Worm (Caenorhabditis elegans) whole organism, L3 larva: Measurements from ENCODE around the gene C16C8.9.
"Not testable (repeated sequence)": the region's sequence is repeated elsewhere in the genome, so short reads cannot be mapped to it uniquely, and the experiment has no call there.

Source experiments
- ZK546.5 ChIP-seq: sonication (generic microtip); optimal IDR thresholded peaks from 2 replicates; lab custom pipeline; 2017; ENCODE audit warnings: missing biosample characterization, missing genetic modification characterization
- aly-2 ChIP-seq: fragments of 150-350 bp; optimal IDR thresholded peaks from 2 replicates; lab custom pipeline; 2014; ENCODE audit warnings: missing biosample characterization, missing genetic modification characterization
- ama-1 ChIP-seq: fragments of 150-350 bp; optimal IDR thresholded peaks from 2 replicates; lab custom pipeline; 2018
- ceh-16 ChIP-seq: sonication (generic microtip); optimal IDR thresholded peaks from 2 replicates; lab custom pipeline; 2017; ENCODE audit warnings: missing biosample characterization, missing genetic modification characterization
- ceh-28 ChIP-seq: fragments of 150-350 bp; optimal IDR thresholded peaks from 2 replicates; lab custom pipeline; 2014; ENCODE audit warnings: missing biosample characterization, missing genetic modification reagents, missing genetic modification characterization
- ceh-82 ChIP-seq: fragments of 150-350 bp; optimal IDR thresholded peaks from 2 replicates; lab custom pipeline; 2014; ENCODE audit warnings: missing biosample characterization, missing genetic modification characterization
- ceh-9 ChIP-seq: sonication (generic microtip); optimal IDR thresholded peaks from 2 replicates; lab custom pipeline; 2018; ENCODE audit warnings: missing biosample characterization, missing genetic modification characterization
- daf-12 ChIP-seq: fragments of 150-350 bp; optimal IDR thresholded peaks from 2 replicates; lab custom pipeline; 2014; ENCODE audit warnings: missing biosample characterization, missing genetic modification reagents, missing genetic modification characterization
- egl-27 ChIP-seq: sonication (generic microtip); optimal IDR thresholded peaks from 4 replicates; lab custom pipeline; 2017; ENCODE audit warnings: missing biosample characterization, missing genetic modification reagents, missing genetic modification characterization
- elt-1 ChIP-seq: fragments of 150-350 bp; optimal IDR thresholded peaks from 2 replicates; lab custom pipeline; 2014; ENCODE audit warnings: missing biosample characterization, missing genetic modification characterization
- elt-2 ChIP-seq: sonication (generic microtip); optimal IDR thresholded peaks from 2 replicates; lab custom pipeline; 2016; ENCODE audit warnings: missing genetic modification reagents, mild to moderate bottlenecking, missing genetic modification characterization, missing compliant biosample characterization
- elt-3 ChIP-seq, 3 experiments: fragments of 150-350 bp in 1 of 3; sonication (generic microtip) in 2 of 3; optimal IDR thresholded peaks; 2 replicates in 2 of 3; 4 replicates in 1 of 3; lab custom pipeline; 2014 to 2017; ENCODE audit warnings: missing biosample characterization in 3 of 3, missing genetic modification characterization in 3 of 3
- fkh-10 ChIP-seq: sonication (generic microtip); optimal IDR thresholded peaks from 2 replicates; lab custom pipeline; 2017; ENCODE audit warnings: missing biosample characterization, missing genetic modification reagents, missing genetic modification characterization
- fos-1 ChIP-seq: fragments of 150-350 bp; optimal IDR thresholded peaks from 2 replicates; lab custom pipeline; 2014; ENCODE audit warnings: missing biosample characterization, missing genetic modification characterization
- lin-15B ChIP-seq: fragments of 150-350 bp; optimal IDR thresholded peaks from 2 replicates; lab custom pipeline; 2014; ENCODE audit warnings: missing biosample characterization, missing genetic modification characterization
- lsy-12 ChIP-seq: sonication (generic microtip); optimal IDR thresholded peaks from 2 replicates; lab custom pipeline; 2016; ENCODE audit warnings: mild to moderate bottlenecking, missing genetic modification characterization, missing compliant biosample characterization
- mdl-1 ChIP-seq: fragments of 150-350 bp; optimal IDR thresholded peaks from 2 replicates; lab custom pipeline; 2014; ENCODE audit warnings: missing biosample characterization, missing genetic modification characterization
- mml-1 ChIP-seq: fragments of 150-350 bp; sonication (generic microtip); optimal IDR thresholded peaks from 3 replicates; lab custom pipeline; 2014; ENCODE audit warnings: missing biosample characterization, missing genetic modification characterization
- nfya-1 ChIP-seq: sonication (generic microtip); optimal IDR thresholded peaks from 2 replicates; lab custom pipeline; 2017; ENCODE audit warnings: missing genetic modification characterization, mild to moderate bottlenecking, missing compliant biosample characterization, antibody characterized with exemption, moderate library complexity; ENCODE audit not compliant: insufficient read depth
- nhr-11 ChIP-seq: fragments of 150-350 bp; optimal IDR thresholded peaks from 2 replicates; lab custom pipeline; 2014; ENCODE audit warnings: missing biosample characterization, missing genetic modification characterization
- nhr-25 ChIP-seq: sonication (generic microtip); optimal IDR thresholded peaks from 2 replicates; lab custom pipeline; 2017; ENCODE audit warnings: missing biosample characterization, missing genetic modification characterization
- nhr-28 ChIP-seq: fragments of 150-350 bp; optimal IDR thresholded peaks from 2 replicates; lab custom pipeline; 2014; ENCODE audit warnings: missing biosample characterization, missing genetic modification characterization
- nhr-43 ChIP-seq: sonication (generic microtip); optimal IDR thresholded peaks from 2 replicates; lab custom pipeline; 2016; ENCODE audit warnings: mild to moderate bottlenecking, missing genetic modification characterization, missing compliant biosample characterization; ENCODE audit not compliant: poor library complexity, severe bottlenecking
- nhr-76 ChIP-seq: fragments of 150-350 bp; sonication (generic microtip); optimal IDR thresholded peaks from 5 replicates; lab custom pipeline; 2014; ENCODE audit warnings: missing biosample characterization, missing genetic modification characterization
- nhr-77 ChIP-seq: fragments of 150-350 bp; optimal IDR thresholded peaks from 2 replicates; lab custom pipeline; 2014; ENCODE audit warnings: missing biosample characterization, missing genetic modification characterization
- pqm-1 ChIP-seq: fragments of 150-350 bp; optimal IDR thresholded peaks from 2 replicates; lab custom pipeline; 2017; ENCODE audit warnings: missing biosample characterization, missing genetic modification characterization, inconsistent platforms
- sea-2 ChIP-seq: fragments of 150-350 bp; sonication (generic microtip); optimal IDR thresholded peaks from 4 replicates; lab custom pipeline; 2014; ENCODE audit warnings: missing biosample characterization, missing genetic modification reagents, missing genetic modification characterization
- skn-1 ChIP-seq: fragments of 150-350 bp; optimal IDR thresholded peaks from 2 replicates; lab custom pipeline; 2014; ENCODE audit warnings: missing biosample characterization, missing genetic modification characterization
- snpc-4 ChIP-seq: fragments of 150-350 bp; optimal IDR thresholded peaks from 2 replicates; lab custom pipeline; 2014; ENCODE audit warnings: missing biosample characterization, missing genetic modification characterization
- unc-39 ChIP-seq: sonication (generic microtip); optimal IDR thresholded peaks from 4 replicates; lab custom pipeline; 2017; ENCODE audit warnings: missing biosample characterization, missing genetic modification characterization
- unc-62 ChIP-seq: fragments of 150-350 bp; sonication (generic microtip); optimal IDR thresholded peaks from 4 replicates; lab custom pipeline; 2014; ENCODE audit warnings: missing biosample characterization, missing genetic modification reagents, missing genetic modification characterization
- ztf-11 ChIP-seq: fragments of 150-350 bp; optimal IDR thresholded peaks from 2 replicates; lab custom pipeline; 2014; ENCODE audit warnings: missing biosample characterization, missing genetic modification characterization

The C16C8.9 gene

ce11 chrII:3471603-3472002, 8.6 kb upstream of the C16C8.9 start, which contains the start of gene Y49F6B.13:
TSS of gene Y49F6B.13 (minus strand) at chrII:3471703.
- TF ChIP-seq skn-1 (tag; lab: Kevin White, UChicago): no peak
- TF ChIP-seq ceh-28 (tag; lab: Kevin White, UChicago): no peak
- TF ChIP-seq nhr-43 (tag; lab: Kevin White, UChicago): no peak
- TF ChIP-seq ceh-82 (tag; lab: Kevin White, UChicago): no peak
- TF ChIP-seq nhr-28 (tag; lab: Kevin White, UChicago): no peak
- TF ChIP-seq egl-27 (tag; lab: Kevin White, UChicago): no peak
- no peak for TF ChIP-seq ama-1 (lab: Kevin White, UChicago)
- TF ChIP-seq elt-3 (tag; optimal IDR thresholded peaks at IDR 0.05; lab: Kevin White, UChicago): no peak
- TF ChIP-seq elt-2 (tag; lab: Kevin White, UChicago): no peak

ce11 chrII:3470549-3470948, 7.6 kb upstream of the C16C8.9 start, which contains the start of gene Y49F6B.20:
TSS of gene Y49F6B.20 (minus strand) at chrII:3470649.
- TF ChIP-seq lsy-12 (tag; lab: Kevin White, UChicago) (no peak), fkh-10 (GFP tag; lab: Kevin White, UChicago) (no peak), ama-1 (lab: Kevin White, UChicago) (no peak), ztf-11 (no peak), unc-62 (GFP tag; lab: Kevin White, UChicago) (no peak), snpc-4 (tag; lab: Kevin White, UChicago) (no peak), ceh-16 (no peak), nhr-11 (tag; lab: Kevin White, UChicago) (no peak), fos-1 (tag; lab: Kevin White, UChicago) (no peak), nhr-43 (tag; lab: Kevin White, UChicago) (no peak), elt-2 (tag; lab: Kevin White, UChicago) (no peak), ZK546.5 (tag; lab: Kevin White, UChicago) (no peak), nhr-76 (tag; lab: Kevin White, UChicago) (no peak), nhr-77 (tag; lab: Kevin White, UChicago) (no peak)

DNA sequence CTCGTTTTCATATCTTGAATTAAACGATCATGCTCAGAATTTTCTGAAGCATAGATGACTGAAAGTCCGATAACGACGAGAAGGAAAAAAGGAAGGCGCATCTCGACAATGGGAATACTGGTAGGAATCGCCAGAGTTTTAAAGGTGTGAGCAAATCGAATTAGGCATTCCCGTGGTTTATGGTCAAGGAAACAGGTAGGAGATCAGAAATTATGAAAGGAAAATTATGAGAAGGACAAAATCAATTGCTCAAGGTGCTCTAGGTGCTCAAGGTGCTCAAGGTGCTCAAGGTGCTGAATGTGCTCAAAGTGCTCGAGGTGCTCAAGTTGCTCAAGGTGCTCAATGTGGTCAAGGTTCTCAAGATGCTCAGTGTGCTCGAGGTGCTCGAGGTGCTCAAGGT, 1.6 kb upstream of the C16C8.9 start, which contains the start of gene C16C8.10:
Gene C16C8.10, minus strand, starts transcription at position 101 of the 400 bp plus-strand sequence.
- not testable (repeated sequence) for TF ChIP-seq sea-2 (GFP tag; lab: Kevin White, UChicago); mml-1 (tag; lab: Kevin White, UChicago); lsy-12 (tag; lab: Kevin White, UChicago)
- TF ChIP-seq, all 47 proteins: peak for 0; not testable (repeated sequence) for 47

ce11 chrII:3461586-3461985, 1.4 kb downstream of the C16C8.9 start, which contains the start of gene C16C8.8:
TSS of gene C16C8.8 (minus strand) at chrII:3461686.
- TF ChIP-seq daf-12 (tag; lab: Kevin White, UChicago): no peak
- TF ChIP-seq sea-2 (GFP tag; lab: Kevin White, UChicago): no peak
- no peak for TF ChIP-seq nfya-1 (tag; lab: Kevin White, UChicago)
- no peak for TF ChIP-seq elt-1
- TF ChIP-seq mdl-1 (tag; lab: Kevin White, UChicago): no peak
- TF ChIP-seq ceh-28 (tag; lab: Kevin White, UChicago): no peak
- no peak for TF ChIP-seq lin-15B
- no peak for TF ChIP-seq ama-1 (lab: Kevin White, UChicago)
- TF ChIP-seq ceh-9 (tag; lab: Kevin White, UChicago): no peak
- no peak for TF ChIP-seq ztf-11
- no peak for TF ChIP-seq elt-3 (tag; optimal IDR thresholded peaks at IDR 0.05; lab: Kevin White, UChicago)
- no peak for TF ChIP-seq skn-1 (tag; lab: Kevin White, UChicago)
- TF ChIP-seq unc-39 (tag; lab: Kevin White, UChicago): no peak
- TF ChIP-seq, all 47 proteins: peak for 0

- TF ChIP-seq unc-62 (GFP tag; lab: Kevin White, UChicago): no peak
- no peak for TF ChIP-seq daf-12 (tag; lab: Kevin White, UChicago)
- TF ChIP-seq ceh-28 (tag; lab: Kevin White, UChicago): no peak
- TF ChIP-seq nhr-25 (tag; lab: Kevin White, UChicago): no peak
- no peak for TF ChIP-seq ceh-9 (tag; lab: Kevin White, UChicago)
- no peak for TF ChIP-seq aly-2
- no peak for TF ChIP-seq skn-1 (tag; lab: Kevin White, UChicago)
- TF ChIP-seq nfya-1 (tag; lab: Kevin White, UChicago): no peak
- no peak for TF ChIP-seq pqm-1 (tag; lab: Kevin White, UChicago)
- no peak for TF ChIP-seq nhr-77 (tag; lab: Kevin White, UChicago)
- no peak for TF ChIP-seq lin-15B
- no peak for TF ChIP-seq fkh-10 (GFP tag; lab: Kevin White, UChicago)
- no peak for TF ChIP-seq fos-1 (tag; lab: Kevin White, UChicago)
- TF ChIP-seq ama-1 (lab: Kevin White, UChicago): no peak
- no peak for TF ChIP-seq egl-27 (tag; lab: Kevin White, UChicago)
- TF ChIP-seq ceh-16: no peak
Observed at ce11 chrII:3460048-3460447, 2.9 kb downstream of the C16C8.9 start, which contains the start of gene C16C8.7. TSS of gene C16C8.7 (minus strand) at chrII:3460148.
